Fruit fly (Drosophila melanogaster) whole organism, embryonic: ENCODE measurements around the gene CG7943.

Experiments used
- CG1024 ChIP-seq: fragments of 200-800 bp; sonication (Bioruptor generic); IDR thresholded peaks from 2 replicates; pipeline ENCODE4 v1.3.6; 2022; ENCODE audit warnings: missing biosample characterization, missing genetic modification characterization
- CG10267 ChIP-seq: fragments of 200-800 bp; sonication (Bioruptor generic); optimal IDR thresholded peaks from 2 replicates; lab custom pipeline; 2018; ENCODE audit warnings: missing biosample characterization, mild to moderate bottlenecking, missing genetic modification characterization, moderate library complexity
- CG10431 ChIP-seq: fragments of 200-800 bp; sonication (Bioruptor generic); optimal IDR thresholded peaks from 3 replicates; lab custom pipeline; 2018; ENCODE audit warnings: missing biosample characterization, mild to moderate bottlenecking, missing genetic modification characterization
- CG14860 ChIP-seq: fragments of 200-800 bp; sonication (Bioruptor generic); IDR thresholded peaks from 3 replicates; pipeline ENCODE4 v1.3.6; 2022; ENCODE audit warnings: missing biosample characterization, missing genetic modification characterization; ENCODE audit not compliant: partially characterized antibody
- CG16813 ChIP-seq: fragments of 200-800 bp; sonication (Bioruptor generic); IDR thresholded peaks from 3 replicates; pipeline ENCODE4 v1.3.6; 2022; ENCODE audit warnings: missing biosample characterization, missing genetic modification characterization; ENCODE audit not compliant: partially characterized antibody
- CG17385 ChIP-seq: fragments of 200-800 bp; sonication (Bioruptor generic); optimal IDR thresholded peaks from 3 replicates; lab custom pipeline; 2018; ENCODE audit warnings: missing biosample characterization, mild to moderate bottlenecking, missing genetic modification characterization
- CG18599 ChIP-seq: fragments of 200-800 bp; sonication (Bioruptor generic); optimal IDR thresholded peaks from 3 replicates; lab custom pipeline; 2017; ENCODE audit warnings: missing biosample characterization, missing genetic modification characterization, mild to moderate bottlenecking, moderate library complexity, missing genetic modification reagents
- CG18764 ChIP-seq: fragments of 200-800 bp; sonication (Bioruptor generic); optimal IDR thresholded peaks from 3 replicates; lab custom pipeline; 2016; ENCODE audit warnings: missing biosample characterization, missing genetic modification characterization
- CG2202 ChIP-seq: fragments of 200-800 bp; sonication (Bioruptor generic); optimal IDR thresholded peaks from 2 replicates; lab custom pipeline; 2018; ENCODE audit warnings: missing biosample characterization, mild to moderate bottlenecking, missing genetic modification characterization
- CG2712 ChIP-seq: fragments of 200-800 bp; optimal IDR thresholded peaks from 3 replicates; lab custom pipeline; 2019; ENCODE audit warnings: missing biosample characterization, mild to moderate bottlenecking, missing genetic modification characterization, moderate library complexity
- CG3281 ChIP-seq: fragments of 200-800 bp; sonication (Bioruptor generic); optimal IDR thresholded peaks from 3 replicates; lab custom pipeline; 2017; ENCODE audit warnings: missing biosample characterization, mild to moderate bottlenecking, missing genetic modification characterization
- CG4854 ChIP-seq: fragments of 200-800 bp; sonication (Bioruptor generic); optimal IDR thresholded peaks from 2 replicates; lab custom pipeline; 2016; ENCODE audit warnings: missing biosample characterization, missing genetic modification characterization, inconsistent platforms
- CG6854 ChIP-seq: fragments of 200-800 bp; sonication (Bioruptor generic); optimal IDR thresholded peaks from 3 replicates; lab custom pipeline; 2017; ENCODE audit warnings: missing biosample characterization, mild to moderate bottlenecking, missing genetic modification characterization
- CG8290 ChIP-seq, 3 experiments: fragments of 200-800 bp; sonication (Bioruptor generic); optimal IDR thresholded peaks; 2 replicates each; lab custom pipeline; 2016 to 2019; ENCODE audit warnings: missing biosample characterization in 3 of 3, missing genetic modification characterization in 3 of 3, mild to moderate bottlenecking in 2 of 3, moderate library complexity in 1 of 3
- CG8388 ChIP-seq: fragments of 200-800 bp; sonication (Bioruptor generic); optimal IDR thresholded peaks from 2 replicates; lab custom pipeline; 2019; ENCODE audit warnings: missing biosample characterization, mild to moderate bottlenecking, missing genetic modification characterization, moderate library complexity
- CG8924 ChIP-seq: fragments of 200-800 bp; optimal IDR thresholded peaks from 3 replicates; lab custom pipeline; 2019; ENCODE audit warnings: missing biosample characterization, mild to moderate bottlenecking, missing genetic modification characterization, moderate library complexity
- D ChIP-seq, 2 experiments: fragments of 200-800 bp in 1 of 2; fragments of >200 bp in 1 of 2; sonication (Bioruptor generic) in 1 of 2; optimal IDR thresholded peaks; 2 replicates in 1 of 2; 3 replicates in 1 of 2; lab custom pipeline; 2017; ENCODE audit warnings: mild to moderate bottlenecking in 1 of 2, missing biosample characterization in 1 of 2, missing genetic modification characterization in 1 of 2, missing genetic modification reagents in 1 of 2
- Gsc ChIP-seq: fragments of 200-800 bp; sonication (Bioruptor generic); IDR thresholded peaks from 2 replicates; pipeline ENCODE4 v1.3.6; 2022; ENCODE audit warnings: missing biosample characterization, missing genetic modification characterization
- H15 ChIP-seq: fragments of 200-800 bp; sonication (Bioruptor generic); IDR thresholded peaks from 3 replicates; pipeline ENCODE4 v1.3.6; 2022; ENCODE audit warnings: missing biosample characterization, missing genetic modification characterization
- H2.0 ChIP-seq: fragments of 200-800 bp; sonication (Bioruptor generic); IDR thresholded peaks from 2 replicates; pipeline ENCODE4 v1.3.6; 2022; ENCODE audit warnings: missing biosample characterization, missing genetic modification characterization
- HLH3B ChIP-seq: fragments of 200-800 bp; sonication (Bioruptor generic); IDR thresholded peaks from 2 replicates; pipeline ENCODE4 v1.3.6; 2022; ENCODE audit warnings: missing biosample characterization, missing genetic modification characterization
- Mad ChIP-seq: fragments of 200-800 bp; sonication (Bioruptor generic); optimal IDR thresholded peaks from 2 replicates; lab custom pipeline; 2016; ENCODE audit warnings: missing biosample characterization, missing genetic modification characterization
- Side ChIP-seq: fragments of 200-800 bp; sonication (Bioruptor generic); optimal IDR thresholded peaks from 2 replicates; lab custom pipeline; 2016; ENCODE audit warnings: missing biosample characterization, missing genetic modification characterization
- Sox100B ChIP-seq: fragments of 200-800 bp; sonication (Bioruptor generic); optimal IDR thresholded peaks from 3 replicates; lab custom pipeline; 2018; ENCODE audit warnings: missing biosample characterization, mild to moderate bottlenecking, missing genetic modification characterization
- Sox102F ChIP-seq: fragments of 200-800 bp; sonication (Bioruptor generic); optimal IDR thresholded peaks from 2 replicates; lab custom pipeline; 2018; ENCODE audit warnings: missing biosample characterization, mild to moderate bottlenecking, missing genetic modification characterization, moderate library complexity
- Vsx1 ChIP-seq: fragments of 200-800 bp; sonication (Bioruptor generic); optimal IDR thresholded peaks from 2 replicates; lab custom pipeline; 2017; ENCODE audit warnings: missing biosample characterization, mild to moderate bottlenecking, missing genetic modification characterization, missing genetic modification reagents
- ab ChIP-seq: fragments of 200-800 bp; sonication (Bioruptor generic); optimal IDR thresholded peaks from 2 replicates; lab custom pipeline; 2016; ENCODE audit warnings: missing biosample characterization, missing genetic modification characterization
- bbx ChIP-seq: fragments of 200-800 bp; sonication (Bioruptor generic); IDR thresholded peaks from 2 replicates; pipeline ENCODE4 v1.3.6; 2022; ENCODE audit warnings: missing biosample characterization, missing genetic modification characterization; ENCODE audit not compliant: partially characterized antibody
- cg ChIP-seq: fragments of 200-800 bp; sonication (Bioruptor generic); optimal IDR thresholded peaks from 3 replicates; lab custom pipeline; 2019; ENCODE audit warnings: missing biosample characterization, mild to moderate bottlenecking, missing genetic modification characterization, moderate library complexity
- chn ChIP-seq: fragments of 200-800 bp; sonication (Bioruptor generic); optimal IDR thresholded peaks from 2 replicates; lab custom pipeline; 2016; ENCODE audit warnings: missing biosample characterization, missing genetic modification characterization
- ci ChIP-seq: fragments of 200-800 bp; sonication (Bioruptor generic); IDR thresholded peaks from 3 replicates; pipeline ENCODE4 v1.3.6; 2022; ENCODE audit warnings: missing biosample characterization, missing genetic modification characterization
- h ChIP-seq: fragments of >200 bp; optimal IDR thresholded peaks from 2 replicates; lab custom pipeline; 2017
- her ChIP-seq: fragments of 200-800 bp; sonication (Bioruptor generic); optimal IDR thresholded peaks from 2 replicates; lab custom pipeline; 2016; ENCODE audit warnings: missing biosample characterization, missing genetic modification characterization
- hth ChIP-seq: fragments of >200 bp; optimal IDR thresholded peaks from 2 replicates; lab custom pipeline; 2017; ENCODE audit warnings: inconsistent platforms
- ind ChIP-seq: fragments of 200-800 bp; sonication (Bioruptor generic); optimal IDR thresholded peaks from 3 replicates; lab custom pipeline; 2016; ENCODE audit warnings: missing biosample characterization, missing genetic modification characterization
- kni ChIP-seq: fragments of 200-800 bp; sonication (Bioruptor generic); optimal IDR thresholded peaks from 3 replicates; lab custom pipeline; 2017; ENCODE audit warnings: mild to moderate bottlenecking, missing biosample characterization, missing genetic modification reagents, missing genetic modification characterization
- lov ChIP-seq, 2 experiments: fragments of 200-800 bp in 1 of 2; fragments of >200 bp in 1 of 2; sonication (Bioruptor generic) in 1 of 2; IDR thresholded peaks in 1 of 2; optimal IDR thresholded peaks in 1 of 2; 2 replicates in 1 of 2; 3 replicates in 1 of 2; pipeline versions ENCODE4 v1.3.6 to Lab custom; 2017 to 2022; ENCODE audit warnings: missing biosample characterization in 1 of 2, missing genetic modification characterization in 1 of 2
- nom ChIP-seq: fragments of 200-800 bp; sonication (Bioruptor generic); optimal IDR thresholded peaks from 2 replicates; lab custom pipeline; 2017; ENCODE audit warnings: missing biosample characterization, missing genetic modification characterization, mild to moderate bottlenecking, moderate library complexity, missing genetic modification reagents
- pnt ChIP-seq: fragments of 200-800 bp; sonication (Bioruptor generic); optimal IDR thresholded peaks from 3 replicates; lab custom pipeline; 2016; ENCODE audit warnings: missing biosample characterization, missing genetic modification characterization
- sisA ChIP-seq: fragments of 200-800 bp; sonication (Bioruptor generic); IDR thresholded peaks from 2 replicates; pipeline ENCODE4 v1.3.6; 2022; ENCODE audit warnings: missing biosample characterization, missing genetic modification characterization
- slp2 ChIP-seq: fragments of 200-800 bp; sonication (Bioruptor generic); optimal IDR thresholded peaks from 2 replicates; lab custom pipeline; 2016; ENCODE audit warnings: missing biosample characterization, missing genetic modification characterization
- sob ChIP-seq: fragments of 200-800 bp; sonication (Bioruptor generic); IDR thresholded peaks from 2 replicates; pipeline ENCODE4 v1.3.6; 2022; ENCODE audit warnings: missing biosample characterization, missing genetic modification characterization
- unc-4 ChIP-seq: fragments of 200-800 bp; sonication (Bioruptor generic); IDR thresholded peaks from 2 replicates; pipeline ENCODE4 v1.3.6; 2022; ENCODE audit warnings: missing biosample characterization, missing genetic modification characterization; ENCODE audit not compliant: partially characterized antibody
- vfl ChIP-seq: fragments of 200-800 bp; sonication (Bioruptor generic); optimal IDR thresholded peaks from 2 replicates; lab custom pipeline; 2016; ENCODE audit warnings: missing biosample characterization, missing genetic modification characterization

CG7943 gene

dm6 chr3R:30058057-30058868 lies 12.0 kb downstream of the CG7943 start, which contains the start of gene sima (continued):
- TF ChIP-seq sisA (no peak), slp2 (GFP tag; lab: Kevin White, UChicago) (no peak), CG14860 (GFP tag; lab: Robert Waterston, UW) (no peak), CG16813 (no peak), Mad (GFP tag; lab: Kevin White, UChicago) (no peak), unc-4 (GFP tag; lab: Robert Waterston, UW) (0 out of 2 replicates have a peak, but pooled peaks have one; percentile 19), CG1024 (no peak), CG18764 (GFP tag; lab: Kevin White, UChicago) (no peak), CG8388 (GFP tag; lab: Kevin White, UChicago) (peak; percentile 44), CG4854 (GFP tag; lab: Kevin White, UChicago) (no peak), sob (GFP tag; lab: Robert Waterston, UW) (0 out of 2 replicates have a peak, but pooled peaks have one; percentile 26), CG17385 (GFP tag; lab: Kevin White, UChicago) (no peak), H2.0 (GFP tag; lab: Robert Waterston, UW) (no peak; the same call in 1 of the 2 replicates), her (peak; percentile 26), CG10431 (GFP tag; lab: Kevin White, UChicago) (no peak), Sox100B (no peak), lov (optimal IDR thresholded peaks at IDR 0.05; lab: Kevin White, UChicago) (no peak), lov (GFP tag; IDR thresholded peaks at IDR 0.05; lab: Robert Waterston, UW) (no peak), Sox102F (GFP tag; lab: Kevin White, UChicago) (no peak), chn (GFP tag; lab: Kevin White, UChicago) (peak; percentile 37), hth (lab: Kevin White, UChicago) (no peak), cg (GFP tag; lab: Kevin White, UChicago) (peak; percentile 88), nom (GFP tag; lab: Kevin White, UChicago) (peak; percentile 63), ab (GFP tag; lab: Kevin White, UChicago) (no peak), ind (peak; percentile 17), CG8924 (tag; lab: Kevin White, UChicago) (peak; percentile 55), CG2202 (no peak), Gsc (GFP tag; lab: Robert Waterston, UW) (no peak), ci (peak; percentile 32; the same call in 1 of the 3 replicates), bbx (GFP tag; lab: Robert Waterston, UW) (no peak), D (optimal IDR thresholded peaks at IDR 0.05; lab: Kevin White, UChicago) (no peak), D (GFP tag; optimal IDR thresholded peaks at IDR 0.05; lab: Kevin White, UChicago) (no peak), h (lab: Kevin White, UChicago) (no peak), Side (no peak), vfl (peak; percentile 29), kni (GFP tag; lab: Kevin White, UChicago) (no peak), CG10267 (peak; percentile 3), HLH3B (GFP tag; lab: Robert Waterston, UW) (no peak), CG6854 (peak; percentile 27), Vsx1 (GFP tag; lab: Kevin White, UChicago) (peak; percentile 47), CG3281 (GFP tag; lab: Kevin White, UChicago) (no peak), CG8290 (GFP tag; optimal IDR thresholded peaks at IDR 0.05; lab: Kevin White, UChicago) (no peak), CG8290 (tag; optimal IDR thresholded peaks at IDR 0.05; lab: Kevin White, UChicago) (peak in 1 of 2 experiments; percentile 66), CG18599 (GFP tag; lab: Kevin White, UChicago) (peak; percentile 24), H15 (GFP tag; lab: Robert Waterston, UW) (no peak), pnt (GFP tag; lab: Kevin White, UChicago) (no peak), CG2712 (tag; lab: Kevin White, UChicago) (peak; percentile 54)
